Fruit fly (Drosophila melanogaster) whole organism, embryonic: ENCODE measurements around the gene CaBP1.

ENCODE experiments used
- Aef1 ChIP-seq: fragments of 200-800 bp; sonication (Bioruptor generic); IDR thresholded peaks from 3 replicates; pipeline ENCODE4 v1.3.6; 2022; ENCODE audit warnings: missing biosample characterization, missing genetic modification characterization
- Atf-2 ChIP-seq: fragments of 200-800 bp; sonication (Bioruptor generic); optimal IDR thresholded peaks from 2 replicates; lab custom pipeline; 2016; ENCODE audit warnings: missing biosample characterization, missing genetic modification characterization
- Atf6 ChIP-seq: fragments of 200-800 bp; sonication (Bioruptor generic); IDR thresholded peaks from 2 replicates; pipeline ENCODE4 v1.3.6; 2022; ENCODE audit warnings: missing biosample characterization, missing genetic modification characterization
- Bgb ChIP-seq: fragments of 200-800 bp; sonication (Bioruptor generic); IDR thresholded peaks from 2 replicates; pipeline ENCODE4 v1.3.6; 2022; ENCODE audit warnings: missing biosample characterization, missing genetic modification characterization; ENCODE audit not compliant: partially characterized antibody
- CG10565 ChIP-seq: fragments of 200-800 bp; sonication (Bioruptor generic); optimal IDR thresholded peaks from 3 replicates; lab custom pipeline; 2016; ENCODE audit warnings: missing biosample characterization, mild to moderate bottlenecking, missing genetic modification characterization
- CG10979 ChIP-seq: fragments of 200-800 bp; sonication (Bioruptor generic); optimal IDR thresholded peaks from 2 replicates; lab custom pipeline; 2018; ENCODE audit warnings: missing biosample characterization, mild to moderate bottlenecking, missing genetic modification characterization, moderate library complexity
- CG11456 ChIP-seq: fragments of 200-800 bp; sonication (Bioruptor generic); IDR thresholded peaks from 3 replicates; pipeline ENCODE4 v1.3.6; 2022; ENCODE audit warnings: missing biosample characterization, missing genetic modification characterization
- CG11723 ChIP-seq: fragments of 200-800 bp; sonication (Bioruptor generic); optimal IDR thresholded peaks from 2 replicates; lab custom pipeline; 2017; ENCODE audit warnings: missing biosample characterization, mild to moderate bottlenecking, missing genetic modification characterization
- CG12391 ChIP-seq: fragments of 200-800 bp; sonication (Bioruptor generic); optimal IDR thresholded peaks from 3 replicates; lab custom pipeline; 2018; ENCODE audit warnings: missing biosample characterization, mild to moderate bottlenecking, missing genetic modification characterization, moderate library complexity
- CG12769 ChIP-seq: fragments of 200-800 bp; sonication (Bioruptor generic); optimal IDR thresholded peaks from 2 replicates; lab custom pipeline; 2019; ENCODE audit warnings: missing biosample characterization, mild to moderate bottlenecking, missing genetic modification characterization, moderate library complexity
- CG14014 ChIP-seq: fragments of 200-800 bp; sonication (Bioruptor generic); IDR thresholded peaks from 2 replicates; pipeline ENCODE4 v1.3.6; 2022; ENCODE audit warnings: missing biosample characterization, missing genetic modification characterization
- CG14441 ChIP-seq: fragments of 200-800 bp; sonication (Bioruptor generic); IDR thresholded peaks from 2 replicates; pipeline ENCODE4 v1.3.6; 2022; ENCODE audit warnings: missing biosample characterization, missing genetic modification characterization
- CG2889 ChIP-seq: fragments of 200-800 bp; sonication (Bioruptor generic); IDR thresholded peaks from 3 replicates; pipeline ENCODE4 v1.3.6; 2022; ENCODE audit warnings: missing biosample characterization, missing genetic modification characterization
- CG30403 ChIP-seq: fragments of 200-800 bp; sonication (Bioruptor generic); optimal IDR thresholded peaks from 3 replicates; lab custom pipeline; 2016; ENCODE audit warnings: missing biosample characterization, missing genetic modification characterization
- CG3726 ChIP-seq: fragments of 200-800 bp; sonication (Bioruptor generic); IDR thresholded peaks from 3 replicates; pipeline ENCODE4, ENCODE4 v1.3.6; 2022; ENCODE audit warnings: missing biosample characterization, missing genetic modification characterization
- CG5180 ChIP-seq: fragments of 200-800 bp; sonication (Bioruptor generic); optimal IDR thresholded peaks from 3 replicates; lab custom pipeline; 2017; ENCODE audit warnings: missing biosample characterization, missing genetic modification characterization, mild to moderate bottlenecking, moderate library complexity, missing genetic modification reagents
- CG7271 ChIP-seq: fragments of 200-800 bp; sonication (Bioruptor generic); optimal IDR thresholded peaks from 2 replicates; lab custom pipeline; 2018; ENCODE audit warnings: missing biosample characterization, mild to moderate bottlenecking, missing genetic modification characterization, moderate library complexity
- CG7357 ChIP-seq: fragments of 200-800 bp; sonication (Bioruptor generic); IDR thresholded peaks from 3 replicates; pipeline ENCODE4 v1.3.6; 2022; ENCODE audit warnings: missing biosample characterization, missing genetic modification characterization
- CTCF ChIP-seq: fragments of 200-800 bp; sonication (Bioruptor generic); optimal IDR thresholded peaks from 2 replicates; lab custom pipeline; 2017; ENCODE audit warnings: missing biosample characterization, mild to moderate bottlenecking, missing genetic modification characterization, moderate library complexity
- Dbx ChIP-seq: fragments of 200-800 bp; sonication (Bioruptor generic); IDR thresholded peaks from 3 replicates; pipeline ENCODE4 v1.3.6; 2022; ENCODE audit warnings: missing biosample characterization, missing genetic modification characterization
- Dll ChIP-seq: fragments of 200-800 bp; sonication (Bioruptor generic); IDR thresholded peaks from 4 replicates; pipeline ENCODE4 v1.3.6; 2022; ENCODE audit warnings: missing biosample characterization, missing genetic modification characterization; ENCODE audit not compliant: partially characterized antibody
- Doc2 ChIP-seq: fragments of 200-800 bp; sonication (Bioruptor generic); IDR thresholded peaks from 2 replicates; pipeline ENCODE4 v1.3.6; 2022; ENCODE audit warnings: missing biosample characterization, missing genetic modification characterization
- Doc3 ChIP-seq: fragments of 200-800 bp; sonication (Bioruptor generic); IDR thresholded peaks from 3 replicates; pipeline ENCODE4 v1.3.6; 2022; ENCODE audit warnings: missing biosample characterization, missing genetic modification characterization; ENCODE audit not compliant: partially characterized antibody
- Drgx ChIP-seq: fragments of 200-800 bp; sonication (Bioruptor generic); IDR thresholded peaks from 2 replicates; pipeline ENCODE4 v1.3.6; 2022; ENCODE audit warnings: missing biosample characterization, missing genetic modification characterization
- E2f2 ChIP-seq: fragments of 200-800 bp; sonication (Bioruptor generic); IDR thresholded peaks from 2 replicates; pipeline ENCODE4 v1.3.6; 2022; ENCODE audit warnings: missing biosample characterization, missing genetic modification characterization
- Fer1 ChIP-seq: fragments of 200-800 bp; sonication (Bioruptor generic); optimal IDR thresholded peaks from 2 replicates; lab custom pipeline; 2017; ENCODE audit warnings: missing biosample characterization, mild to moderate bottlenecking, missing genetic modification characterization
- H15 ChIP-seq: fragments of 200-800 bp; sonication (Bioruptor generic); IDR thresholded peaks from 3 replicates; pipeline ENCODE4 v1.3.6; 2022; ENCODE audit warnings: missing biosample characterization, missing genetic modification characterization
- Lim3 ChIP-seq: fragments of 200-800 bp; sonication (Bioruptor generic); IDR thresholded peaks from 2 replicates; pipeline ENCODE4 v1.3.6; 2022; ENCODE audit warnings: missing biosample characterization, missing genetic modification characterization
- Sry-β ChIP-seq: fragments of 200-800 bp; sonication (Bioruptor generic); optimal IDR thresholded peaks from 2 replicates; lab custom pipeline; 2018; ENCODE audit warnings: missing biosample characterization, mild to moderate bottlenecking, missing genetic modification characterization, moderate library complexity
- TFAM ChIP-seq: fragments of 200-800 bp; sonication (Bioruptor generic); optimal IDR thresholded peaks from 2 replicates; lab custom pipeline; 2017; ENCODE audit warnings: missing biosample characterization, missing genetic modification characterization, inconsistent platforms
- danr ChIP-seq: fragments of 200-800 bp; sonication (Bioruptor generic); IDR thresholded peaks from 2 replicates; pipeline ENCODE4 v1.3.6; 2022; ENCODE audit warnings: missing biosample characterization, missing genetic modification characterization
- fd3F ChIP-seq: fragments of 200-800 bp; sonication (Bioruptor generic); optimal IDR thresholded peaks from 2 replicates; lab custom pipeline; 2018; ENCODE audit warnings: missing biosample characterization, mild to moderate bottlenecking, missing genetic modification characterization, moderate library complexity
- hb ChIP-seq: fragments of 200-800 bp; sonication (Bioruptor generic); IDR thresholded peaks from 3 replicates; pipeline ENCODE4 v1.3.6; 2022; ENCODE audit warnings: missing biosample characterization, missing genetic modification characterization; ENCODE audit not compliant: partially characterized antibody
- her ChIP-seq: fragments of 200-800 bp; sonication (Bioruptor generic); optimal IDR thresholded peaks from 2 replicates; lab custom pipeline; 2016; ENCODE audit warnings: missing biosample characterization, missing genetic modification characterization
- lola ChIP-seq, 3 experiments: fragments of >200 bp in 2 of 3; fragments of 200-800 bp in 1 of 3; sonication (Bioruptor generic) in 1 of 3; optimal IDR thresholded peaks; 2 replicates each; lab custom pipeline; 2017 to 2019; ENCODE audit warnings: missing biosample characterization in 3 of 3, missing genetic modification characterization in 3 of 3, mild to moderate bottlenecking in 1 of 3, moderate library complexity in 1 of 3
- nmo ChIP-seq: fragments of 200-800 bp; sonication (Bioruptor generic); optimal IDR thresholded peaks from 2 replicates; lab custom pipeline; 2018; ENCODE audit warnings: missing biosample characterization, mild to moderate bottlenecking, missing genetic modification characterization, moderate library complexity
- nom ChIP-seq: fragments of 200-800 bp; sonication (Bioruptor generic); optimal IDR thresholded peaks from 2 replicates; lab custom pipeline; 2017; ENCODE audit warnings: missing biosample characterization, missing genetic modification characterization, mild to moderate bottlenecking, moderate library complexity, missing genetic modification reagents
- odd ChIP-seq: fragments of 200-800 bp; sonication (Bioruptor generic); optimal IDR thresholded peaks from 2 replicates; lab custom pipeline; 2017; ENCODE audit warnings: missing biosample characterization, mild to moderate bottlenecking, missing genetic modification characterization
- p53 ChIP-seq: fragments of 200-800 bp; sonication (Bioruptor generic); optimal IDR thresholded peaks from 2 replicates; lab custom pipeline; 2016; ENCODE audit warnings: missing biosample characterization, missing genetic modification characterization
- pan ChIP-seq, 4 experiments: fragments of >200 bp in 3 of 4; fragments of 200-800 bp in 1 of 4; sonication (Bioruptor generic) in 1 of 4; optimal IDR thresholded peaks in 3 of 4; IDR thresholded peaks in 1 of 4; 2 replicates each; pipeline versions ENCODE4 v1.3.6 to Lab custom; 2017 to 2022; ENCODE audit warnings: missing biosample characterization in 2 of 4, missing genetic modification characterization in 2 of 4, mixed read lengths in 1 of 4
- pzg ChIP-seq: fragments of 200-800 bp; sonication (Bioruptor generic); optimal IDR thresholded peaks from 3 replicates; lab custom pipeline; 2018; ENCODE audit warnings: missing biosample characterization, mild to moderate bottlenecking, missing genetic modification characterization, moderate library complexity
- ranshi ChIP-seq: fragments of 200-800 bp; sonication (Bioruptor generic); IDR thresholded peaks from 2 replicates; pipeline ENCODE4 v1.3.6; 2022; ENCODE audit warnings: missing biosample characterization, missing genetic modification characterization
- rib ChIP-seq: fragments of 200-800 bp; sonication (Bioruptor generic); IDR thresholded peaks from 2 replicates; pipeline ENCODE4 v1.3.6; 2022; ENCODE audit warnings: missing biosample characterization, missing genetic modification characterization
- schlank ChIP-seq: fragments of 200-800 bp; sonication (Bioruptor generic); optimal IDR thresholded peaks from 2 replicates; lab custom pipeline; 2018; ENCODE audit warnings: missing biosample characterization, mild to moderate bottlenecking, missing genetic modification characterization
- sim ChIP-seq: fragments of 200-800 bp; sonication (Bioruptor generic); IDR thresholded peaks from 2 replicates; pipeline ENCODE4 v1.3.6; 2022; ENCODE audit warnings: missing biosample characterization, missing genetic modification characterization
- tx ChIP-seq: fragments of 200-800 bp; sonication (Bioruptor generic); optimal IDR thresholded peaks from 2 replicates; lab custom pipeline; 2016; ENCODE audit warnings: missing biosample characterization, missing genetic modification characterization
- vnd ChIP-seq: fragments of 200-800 bp; sonication (Bioruptor generic); IDR thresholded peaks from 3 replicates; pipeline ENCODE4 v1.3.6; 2022; ENCODE audit warnings: missing biosample characterization, missing genetic modification characterization; ENCODE audit not compliant: partially characterized antibody
- wdn ChIP-seq: fragments of 200-800 bp; sonication (Bioruptor generic); IDR thresholded peaks from 2 replicates; pipeline ENCODE4 v1.3.6; 2022; ENCODE audit warnings: missing biosample characterization, missing genetic modification characterization

The CaBP1 gene

DNA sequence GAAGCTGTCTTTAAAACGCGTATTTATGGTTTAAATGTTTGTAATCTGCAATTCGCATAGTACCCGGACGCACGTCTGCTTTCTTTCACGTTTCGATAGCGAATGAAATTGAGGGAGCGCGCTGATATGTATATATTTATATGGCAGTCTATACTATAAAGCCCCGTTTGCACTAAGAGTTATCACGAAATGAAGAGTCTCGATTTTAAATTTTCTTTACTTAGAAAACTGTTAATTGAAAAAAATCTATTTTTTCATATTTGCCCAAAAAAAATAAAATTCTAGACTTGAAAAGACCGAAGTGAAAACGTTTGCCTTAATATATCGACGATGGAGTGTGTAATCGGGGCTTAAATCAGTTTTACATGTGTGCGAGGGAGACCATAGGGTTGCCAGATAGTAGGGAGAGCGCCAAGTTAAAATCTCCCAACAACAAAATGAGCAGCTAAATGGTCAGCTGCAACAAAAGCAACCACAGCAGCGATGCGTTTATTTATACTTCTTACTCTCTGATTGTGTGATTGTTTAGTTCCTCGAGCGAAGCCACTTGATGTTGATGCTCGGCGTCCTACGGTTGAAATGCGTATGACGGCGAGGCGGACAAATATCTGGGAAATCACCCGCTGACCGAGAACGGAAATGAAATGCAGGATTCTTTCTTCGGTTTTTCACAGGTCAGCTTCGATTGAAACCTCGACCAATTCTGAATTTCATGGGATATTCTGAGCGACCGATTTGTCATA is 30.8 kb downstream of the CaBP1 start, which contains the start of gene cact (continued):
- peak; percentile 51; the same call in 2 of the 3 replicates for TF ChIP-seq vnd
- peak; percentile 45 for TF ChIP-seq CTCF
- TF ChIP-seq fd3F = peak; percentile 88
- no peak for TF ChIP-seq pan (optimal IDR thresholded peaks at IDR 0.05; lab: Kevin White, UChicago)
- peak in 1 of 2 experiments; percentile 89 for TF ChIP-seq pan (GFP tag; optimal IDR thresholded peaks at IDR 0.05 in 1 of 2, IDR thresholded peaks at IDR 0.05 in 1 of 2)
- peak; percentile 53 for TF ChIP-seq TFAM (GFP tag; lab: Kevin White, UChicago)
- TF ChIP-seq Sry-β (GFP tag; lab: Kevin White, UChicago) = peak; percentile 47
- TF ChIP-seq nmo = peak; percentile 94
- peak; percentile 79 for TF ChIP-seq E2f2 (GFP tag; lab: Robert Waterston, UW)
- TF ChIP-seq odd (GFP tag; lab: Kevin White, UChicago) = peak; percentile 72
- TF ChIP-seq CG11456 (GFP tag; lab: Robert Waterston, UW) = peak; percentile 91
- peak; percentile 97 for TF ChIP-seq CG12391 (tag; lab: Kevin White, UChicago)
- peak; percentile 90 for TF ChIP-seq her (GFP tag; lab: Kevin White, UChicago)
- TF ChIP-seq hb (GFP tag; lab: Robert Waterston, UW) = no peak
- TF ChIP-seq Bgb (GFP tag; lab: Robert Waterston, UW) = peak; percentile 36; the same call in 1 of the 2 replicates
- peak; percentile 86 for TF ChIP-seq CG14441 (GFP tag; lab: Robert Waterston, UW)
- peak; percentile 82 for TF ChIP-seq CG11723
- peak; percentile 70 for TF ChIP-seq Doc2 (GFP tag; lab: Robert Waterston, UW)
- TF ChIP-seq pzg (GFP tag; lab: Kevin White, UChicago) = peak; percentile 66
- TF ChIP-seq CG10979 (tag; lab: Kevin White, UChicago) = peak; percentile 89
- peak; percentile 83 for TF ChIP-seq p53
- peak; percentile 73 for TF ChIP-seq nom (GFP tag; lab: Kevin White, UChicago)
- peak; percentile 85 for TF ChIP-seq Atf-2 (GFP tag; lab: Kevin White, UChicago)
- peak; percentile 95 for TF ChIP-seq Aef1
- peak in 1 of 3 experiments; percentile 90 for TF ChIP-seq lola (GFP tag; optimal IDR thresholded peaks at IDR 0.05; lab: Kevin White, UChicago)
- peak; percentile 57 for TF ChIP-seq CG5180 (GFP tag; lab: Kevin White, UChicago)
- TF ChIP-seq H15 (GFP tag; lab: Robert Waterston, UW) = peak; percentile 88; the same call in 2 of the 3 replicates
- peak; percentile 73 for TF ChIP-seq wdn (GFP tag; lab: Robert Waterston, UW)
- peak; percentile 92 for TF ChIP-seq ranshi (GFP tag; lab: Robert Waterston, UW)
- TF ChIP-seq sim (GFP tag; lab: Robert Waterston, UW) = peak; percentile 76
- TF ChIP-seq Dll (GFP tag; lab: Robert Waterston, UW) = peak; percentile 66
- no peak for TF ChIP-seq Doc3 (GFP tag; lab: Robert Waterston, UW)
- TF ChIP-seq Drgx (GFP tag; lab: Robert Waterston, UW) = peak; percentile 91
- TF ChIP-seq CG30403 (GFP tag; lab: Kevin White, UChicago) = peak; percentile 97
- peak; percentile 91 for TF ChIP-seq Dbx (GFP tag; lab: Robert Waterston, UW)
- peak; percentile 68; the same call in 2 of the 3 replicates for TF ChIP-seq CG2889 (GFP tag; lab: Robert Waterston, UW)
- peak; percentile 74 for TF ChIP-seq danr (GFP tag; lab: Robert Waterston, UW)
- 0 out of 2 replicates have a peak, but pooled peaks have one; percentile 55 for TF ChIP-seq Lim3 (GFP tag; lab: Robert Waterston, UW)
- peak; percentile 95 for TF ChIP-seq tx
- peak; percentile 66 for TF ChIP-seq rib (GFP tag; lab: Robert Waterston, UW)
- TF ChIP-seq schlank = peak; percentile 80
- TF ChIP-seq Atf6 (GFP tag; lab: Robert Waterston, UW) = peak; percentile 89
- peak; percentile 50 for TF ChIP-seq CG10565 (GFP tag; lab: Kevin White, UChicago)
- TF ChIP-seq CG12769 (tag; lab: Kevin White, UChicago) = peak; percentile 40
- TF ChIP-seq CG7357 (GFP tag; lab: Robert Waterston, UW) = peak; percentile 88
- peak; percentile 85 for TF ChIP-seq CG14014 (GFP tag; lab: Robert Waterston, UW)
- TF ChIP-seq CG3726 (GFP tag; lab: Robert Waterston, UW) = peak; percentile 82; the same call in 1 of the 3 replicates
- TF ChIP-seq CG7271 (tag; lab: Kevin White, UChicago) = peak; percentile 73
- peak; percentile 93 for TF ChIP-seq Fer1 (GFP tag; lab: Kevin White, UChicago)
